Fruit fly (Drosophila melanogaster): ENCODE results near the gene PQBP1.

Gene PQBP1

dm6 chr3R:25074558-25074964, 9.0 kb downstream of the PQBP1 start, which contains the start of the genes shams and CG11920 (continued):
- TF ChIP-seq CG9876 (GFP tag; optimal IDR thresholded peaks at IDR 0.05), result no peak
- TF ChIP-seq CG6683 (GFP tag; optimal IDR thresholded peaks at IDR 0.05), result no peak
- TF ChIP-seq HmgD (GFP tag; optimal IDR thresholded peaks at IDR 0.05), result no peak
- TF ChIP-seq Xrp1 (GFP tag; IDR thresholded peaks at IDR 0.05), result no peak
- TF ChIP-seq bsh (GFP tag; optimal IDR thresholded peaks at IDR 0.05), result peak in 1 of 2 experiments; percentile 36
- TF ChIP-seq Bdp1 (GFP tag; optimal IDR thresholded peaks at IDR 0.05), result no peak
- no peak for TF ChIP-seq tx (GFP tag; optimal IDR thresholded peaks at IDR 0.05)
- TF ChIP-seq CG32767 (GFP tag; IDR thresholded peaks at IDR 0.05), result no peak
- peak; percentile 14 for TF ChIP-seq CG17186 (GFP tag; optimal IDR thresholded peaks at IDR 0.05)
- TF ChIP-seq gt (GFP tag; IDR thresholded peaks at IDR 0.05), result no peak
- TF ChIP-seq CG13894 (tag; optimal IDR thresholded peaks at IDR 0.05), result no peak
- TF ChIP-seq Asciz (GFP tag; optimal IDR thresholded peaks at IDR 0.05), result no peak
- no peak for TF ChIP-seq hb (GFP tag; IDR thresholded peaks at IDR 0.05; ENCODE audit: partially characterized antibody)
- TF ChIP-seq CG8281 (tag; optimal IDR thresholded peaks at IDR 0.05), result no peak
- TF ChIP-seq kay (GFP tag; optimal IDR thresholded peaks at IDR 0.05), result no peak
- TF ChIP-seq Mrtf (GFP tag; IDR thresholded peaks at IDR 0.05), result no peak
- TF ChIP-seq lola (GFP tag; optimal IDR thresholded peaks at IDR 0.05), result peak in 1 of 3 experiments; percentile 25

- TF ChIP-seq Med (GFP tag) (peak; percentile 64), zen (tag; optimal IDR thresholded peaks at IDR 0.05) (peak; percentile 87), fd64A (GFP tag; optimal IDR thresholded peaks at IDR 0.05) (no peak), ac (GFP tag; optimal IDR thresholded peaks at IDR 0.05) (peak; percentile 8), hth (optimal IDR thresholded peaks at IDR 0.05) (peak; percentile 50), kni (GFP tag; optimal IDR thresholded peaks at IDR 0.05) (peak; percentile 23), D (optimal IDR thresholded peaks at IDR 0.05) (peak; percentile 16), D (GFP tag; optimal IDR thresholded peaks at IDR 0.05) (no peak), zfh1 (GFP tag; IDR thresholded peaks at IDR 0.05) (0 out of 3 replicates have a peak, but pooled peaks have one; percentile 14), CG13296 (GFP tag; optimal IDR thresholded peaks at IDR 0.05) (no peak), CG5245 (GFP tag; optimal IDR thresholded peaks at IDR 0.05) (peak; percentile 25), CG2199 (GFP tag; IDR thresholded peaks at IDR 0.05) (peak; percentile 85; the same call in 2 of the 3 replicates), ttk (GFP tag; IDR thresholded peaks at IDR 0.05) (no peak), sens (GFP tag) (peak; percentile 8), CG17186 (GFP tag; optimal IDR thresholded peaks at IDR 0.05) (no peak), cad (GFP tag; optimal IDR thresholded peaks at IDR 0.05) (peak; percentile 75), tll (GFP tag; optimal IDR thresholded peaks at IDR 0.05) (peak in 1 of 2 experiments; percentile 89)
Observed at dm6 chr3R:25077280-25077820, 11.8 kb downstream of the PQBP1 start.

- TF ChIP-seq gsb-n (tag; optimal IDR thresholded peaks at IDR 0.05), result peak; percentile 94
- TF ChIP-seq D19B (GFP tag; optimal IDR thresholded peaks at IDR 0.05), result peak; percentile 3
- TF ChIP-seq cad (GFP tag; optimal IDR thresholded peaks at IDR 0.05), result peak; percentile 43
- no peak for TF ChIP-seq ranshi (GFP tag; IDR thresholded peaks at IDR 0.05)
- TF ChIP-seq dmrt11E (tag; optimal IDR thresholded peaks at IDR 0.05), result no peak
- peak; percentile 44 for TF ChIP-seq sens (GFP tag)
Observed at dm6 chr3R:25078665-25079064, 13.1 kb downstream of the PQBP1 start.

Measured in whole organism, embryonic.